Worm (Caenorhabditis elegans): Measurements from ENCODE around the gene C25H3.16.

Gene C25H3.16

ce11 chrII:5715745-5716357 is 49.8 kb downstream of the C25H3.16 start, which contains the start of the genes C18A3.10 and C18A3.3:
Gene C18A3.10 (minus strand): TSS chrII:5715845.
Gene C18A3.3 (plus strand): TSS chrII:5716307.
- no peak for TF ChIP-seq cey-2 (tag; optimal IDR thresholded peaks at IDR 0.05; ENCODE audit: borderline replicate concordance, insufficient read depth)
- no peak for TF ChIP-seq unc-130 (GFP tag; optimal IDR thresholded peaks at IDR 0.05)
- TF ChIP-seq mes-2 (tag; optimal IDR thresholded peaks at IDR 0.05; ENCODE audit: poor library complexity, severe bottlenecking), result peak; percentile 59
- TF ChIP-seq ztf-11 (tag; optimal IDR thresholded peaks at IDR 0.05), result no peak

Measured in whole organism, L4 larva.